Worm (Caenorhabditis elegans): ENCODE results near the gene str-198.

str-198 gene

DNA sequence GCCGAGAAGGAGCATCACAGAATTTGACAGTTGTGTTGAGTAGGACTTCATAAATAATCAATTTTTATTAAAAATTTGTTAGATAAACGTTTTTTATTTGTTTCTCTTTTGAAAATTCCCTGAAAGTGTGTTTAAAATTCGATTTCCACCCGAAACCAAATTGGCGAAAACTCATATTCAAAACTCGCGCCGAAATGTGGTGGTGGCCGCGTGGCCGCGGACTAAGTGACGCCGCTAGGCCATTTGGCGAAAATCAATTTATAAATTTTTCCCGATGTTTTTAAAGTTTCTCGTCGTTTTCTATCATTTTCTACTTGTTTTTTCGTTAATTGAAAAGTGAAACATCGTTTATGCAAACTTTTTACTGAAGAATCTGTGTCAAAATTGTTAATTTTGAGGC is 25.0 kb upstream of the str-198 start (continued):
- TF ChIP-seq dve-1 (tag; optimal IDR thresholded peaks at IDR 0.05): no peak
- no peak for TF ChIP-seq pat-9 (tag; optimal IDR thresholded peaks at IDR 0.05)
- peak; percentile 72 for TF ChIP-seq ceh-14 (tag; optimal IDR thresholded peaks at IDR 0.05)
- no peak for TF ChIP-seq Y22D7AL.16 (tag; optimal IDR thresholded peaks at IDR 0.05)
- peak; percentile 53 for TF ChIP-seq ref-2 (tag; optimal IDR thresholded peaks at IDR 0.05)
- peak; percentile 90 for TF ChIP-seq ceh-2 (tag; optimal IDR thresholded peaks at IDR 0.05)
- TF ChIP-seq F13H6.1 (tag; optimal IDR thresholded peaks at IDR 0.05): peak; percentile 35
- no peak for TF ChIP-seq ceh-18 (tag; optimal IDR thresholded peaks at IDR 0.05)
- peak; percentile 43 for TF ChIP-seq fax-1 (tag; optimal IDR thresholded peaks at IDR 0.05)
- no peak for TF ChIP-seq unc-86 (tag; optimal IDR thresholded peaks at IDR 0.05)
- TF ChIP-seq elt-2 (tag; optimal IDR thresholded peaks at IDR 0.05): peak; percentile 38
- no peak for TF ChIP-seq pha-4 (tag; optimal IDR thresholded peaks at IDR 0.05)
- no peak for TF ChIP-seq che-1 (tag; optimal IDR thresholded peaks at IDR 0.05)
- peak; percentile 6 for TF ChIP-seq ztf-16 (tag; optimal IDR thresholded peaks at IDR 0.05)
- no peak for TF ChIP-seq hlh-15 (tag; optimal IDR thresholded peaks at IDR 0.05)
- no peak for TF ChIP-seq pqm-1 (tag; optimal IDR thresholded peaks at IDR 0.05)
- TF ChIP-seq ceh-24 (tag; optimal IDR thresholded peaks at IDR 0.05): no peak
- TF ChIP-seq tbx-7 (tag; optimal IDR thresholded peaks at IDR 0.05): peak; percentile 85
- TF ChIP-seq ceh-30 (tag; optimal IDR thresholded peaks at IDR 0.05): no peak
- TF ChIP-seq rnt-1 (tag; optimal IDR thresholded peaks at IDR 0.05): peak; percentile 28
- no peak for TF ChIP-seq sox-2 (GFP tag; IDR thresholded peaks at IDR 0.05)
- TF ChIP-seq ama-1 (optimal IDR thresholded peaks at IDR 0.05): no peak
- TF ChIP-seq tbx-2 (tag; optimal IDR thresholded peaks at IDR 0.05): no peak
- no peak for TF ChIP-seq eyg-1 (tag; optimal IDR thresholded peaks at IDR 0.05)
- TF ChIP-seq pag-3 (tag; optimal IDR thresholded peaks at IDR 0.05; ENCODE audit: borderline replicate concordance): no peak
- TF ChIP-seq nhr-232 (tag; optimal IDR thresholded peaks at IDR 0.05): no peak
- no peak for TF ChIP-seq C38D4.7 (GFP tag; optimal IDR thresholded peaks at IDR 0.05)
- TF ChIP-seq ttx-3 (tag; optimal IDR thresholded peaks at IDR 0.05): no peak
- peak; percentile 93 for TF ChIP-seq ceh-31 (tag; optimal IDR thresholded peaks at IDR 0.05)
- TF ChIP-seq dmd-4 (tag; optimal IDR thresholded peaks at IDR 0.05; ENCODE audit: borderline replicate concordance): no peak
- no peak for TF ChIP-seq nhr-11 (tag; optimal IDR thresholded peaks at IDR 0.05)
- no peak for TF ChIP-seq K02D7.2 (tag; optimal IDR thresholded peaks at IDR 0.05)
- TF ChIP-seq unc-55 (GFP tag; optimal IDR thresholded peaks at IDR 0.05): no peak
- TF ChIP-seq ceh-34 (tag; optimal IDR thresholded peaks at IDR 0.05): peak; percentile 57
- TF ChIP-seq odd-2 (tag; optimal IDR thresholded peaks at IDR 0.05): no peak

DNA sequence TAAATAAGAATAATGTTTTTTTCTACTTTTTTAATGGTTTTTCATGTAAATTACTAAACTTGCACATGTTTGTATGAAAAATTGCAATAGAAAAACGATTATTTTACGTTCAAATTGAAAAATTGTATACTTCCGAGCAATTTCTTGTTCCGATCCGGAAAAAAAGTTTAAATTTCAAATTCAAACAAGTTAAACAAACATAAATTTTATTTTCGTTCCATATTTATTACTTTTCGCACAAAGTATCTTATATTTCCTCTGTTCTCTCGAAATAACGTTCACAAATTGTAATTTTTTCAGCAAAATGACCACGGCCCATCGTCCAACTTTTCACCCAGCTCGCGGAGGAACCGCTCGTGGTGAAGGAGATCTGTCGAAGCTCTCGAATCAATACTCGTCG is 24.6 kb upstream of the str-198 start, which contains the start of gene cwc-15:
Gene cwc-15, plus strand, starts transcription at position 301 of the 400 bp plus-strand sequence.
- TF ChIP-seq F13H6.1 (tag; optimal IDR thresholded peaks at IDR 0.05) (no peak), T23F11.4 (GFP tag; optimal IDR thresholded peaks at IDR 0.05) (no peak), ceh-2 (tag; optimal IDR thresholded peaks at IDR 0.05) (no peak), sdc-2 (tag; optimal IDR thresholded peaks at IDR 0.05) (no peak), hlh-13 (GFP tag; optimal IDR thresholded peaks at IDR 0.05) (no peak), madf-2 (tag; optimal IDR thresholded peaks at IDR 0.05) (no peak), odd-2 (tag; optimal IDR thresholded peaks at IDR 0.05) (no peak), fkh-10 (GFP tag; optimal IDR thresholded peaks at IDR 0.05) (no peak), ceh-19 (GFP tag; optimal IDR thresholded peaks at IDR 0.05) (no peak), fax-1 (tag; optimal IDR thresholded peaks at IDR 0.05) (no peak)

DNA sequence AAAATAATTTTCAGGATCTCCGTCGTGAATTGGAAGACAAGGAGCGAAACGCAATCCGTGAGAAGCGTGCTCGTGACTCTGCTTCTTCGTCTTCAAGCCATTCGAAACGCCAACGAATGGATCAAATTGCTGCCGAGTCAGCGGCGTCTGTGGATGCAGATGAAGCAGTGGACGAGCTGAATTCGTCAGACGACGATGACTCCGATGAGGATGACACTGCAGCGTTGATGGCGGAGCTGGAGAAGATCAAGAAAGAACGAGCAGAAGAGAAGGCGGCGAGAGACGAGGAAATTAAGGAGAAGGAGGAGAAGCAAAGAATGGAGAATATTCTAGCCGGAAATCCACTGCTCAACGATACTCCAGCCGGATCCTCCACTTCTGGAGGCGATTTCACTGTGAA is 24.0 kb upstream of the str-198 start:
- TF ChIP-seq sox-2 (GFP tag; IDR thresholded peaks at IDR 0.05) (no peak), pha-4 (tag; optimal IDR thresholded peaks at IDR 0.05) (no peak), pqm-1 (tag; optimal IDR thresholded peaks at IDR 0.05) (no peak), F13H6.1 (tag; optimal IDR thresholded peaks at IDR 0.05) (no peak), syd-9 (tag; optimal IDR thresholded peaks at IDR 0.05) (no peak), nfya-1 (tag; optimal IDR thresholded peaks at IDR 0.05) (no peak), tbx-2 (tag; optimal IDR thresholded peaks at IDR 0.05) (no peak)

Data from whole organism, late embryonic.